Fruit fly (Drosophila melanogaster) whole organism, prepupa: ENCODE measurements around the gene CG42752.

ENCODE experiments used
- CG10631 ChIP-seq: fragments of 200-800 bp; sonication (Bioruptor generic); optimal IDR thresholded peaks from 2 replicates; lab custom pipeline; 2016; ENCODE audit warnings: missing biosample characterization, missing genetic modification characterization
- CG10669 ChIP-seq: fragments of 200-800 bp; sonication (Bioruptor generic); optimal IDR thresholded peaks from 3 replicates; lab custom pipeline; 2018; ENCODE audit warnings: missing biosample characterization, mild to moderate bottlenecking, missing genetic modification characterization, moderate library complexity
- CG11294 ChIP-seq: fragments of 200-800 bp; sonication (Bioruptor generic); IDR thresholded peaks from 2 replicates; pipeline ENCODE4 v1.3.6; 2022; ENCODE audit warnings: missing biosample characterization, missing genetic modification characterization
- CG11902 ChIP-seq: fragments of 200-800 bp; sonication (Bioruptor generic); optimal IDR thresholded peaks from 3 replicates; lab custom pipeline; 2016; ENCODE audit warnings: missing biosample characterization, missing genetic modification characterization
- CG15336 ChIP-seq: fragments of 200-800 bp; sonication (Bioruptor generic); IDR thresholded peaks from 2 replicates; pipeline ENCODE4 v1.3.6; 2022; ENCODE audit warnings: missing biosample characterization, missing genetic modification characterization
- CG1621 ChIP-seq: fragments of 200-800 bp; sonication (Bioruptor generic); optimal IDR thresholded peaks from 3 replicates; lab custom pipeline; 2018; ENCODE audit warnings: missing biosample characterization, mild to moderate bottlenecking, missing genetic modification characterization
- CG3032 ChIP-seq: fragments of 200-800 bp; optimal IDR thresholded peaks from 2 replicates; lab custom pipeline; 2019; ENCODE audit warnings: missing biosample characterization, mild to moderate bottlenecking, missing genetic modification characterization, moderate library complexity
- CG32006 ChIP-seq: fragments of 200-800 bp; sonication (Bioruptor generic); optimal IDR thresholded peaks from 3 replicates; lab custom pipeline; 2017; ENCODE audit warnings: missing biosample characterization, mild to moderate bottlenecking, missing genetic modification characterization
- CG34406 ChIP-seq: fragments of 200-800 bp; sonication (Bioruptor generic); optimal IDR thresholded peaks from 3 replicates; lab custom pipeline; 2016; ENCODE audit warnings: missing biosample characterization, missing genetic modification characterization
- CG3919 ChIP-seq: fragments of 200-800 bp; sonication (Bioruptor generic); optimal IDR thresholded peaks from 3 replicates; lab custom pipeline; 2016; ENCODE audit warnings: missing biosample characterization, missing genetic modification characterization
- CG4318 ChIP-seq: fragments of 200-800 bp; sonication (Bioruptor generic); optimal IDR thresholded peaks from 3 replicates; lab custom pipeline; 2017; ENCODE audit warnings: missing biosample characterization, mild to moderate bottlenecking, missing genetic modification characterization
- CG6163 ChIP-seq: fragments of 200-800 bp; sonication (Bioruptor generic); IDR thresholded peaks from 3 replicates; pipeline ENCODE4 v1.3.6; 2022; ENCODE audit warnings: missing biosample characterization, missing genetic modification characterization
- CG6276 ChIP-seq: fragments of 200-800 bp; sonication (Bioruptor generic); optimal IDR thresholded peaks from 2 replicates; lab custom pipeline; 2017; ENCODE audit warnings: missing biosample characterization, mild to moderate bottlenecking, missing genetic modification characterization
- CG6808 ChIP-seq: fragments of 200-800 bp; sonication (Bioruptor generic); optimal IDR thresholded peaks from 3 replicates; lab custom pipeline; 2017; ENCODE audit warnings: missing biosample characterization, missing genetic modification characterization, mild to moderate bottlenecking, moderate library complexity, missing genetic modification reagents
- CG6854 ChIP-seq: fragments of 200-800 bp; sonication (Bioruptor generic); optimal IDR thresholded peaks from 2 replicates; lab custom pipeline; 2017; ENCODE audit warnings: missing biosample characterization, mild to moderate bottlenecking, missing genetic modification characterization
- CG7368 ChIP-seq: fragments of 200-800 bp; sonication (Bioruptor generic); optimal IDR thresholded peaks from 3 replicates; lab custom pipeline; 2016; ENCODE audit warnings: missing biosample characterization, missing genetic modification characterization
- CG8119 ChIP-seq: fragments of 200-800 bp; sonication (Bioruptor generic); IDR thresholded peaks from 3 replicates; pipeline ENCODE4 v1.3.6; 2022; ENCODE audit warnings: missing biosample characterization, missing genetic modification characterization
- CG8632 ChIP-seq: fragments of 200-800 bp; sonication (Bioruptor generic); optimal IDR thresholded peaks from 3 replicates; lab custom pipeline; 2016; ENCODE audit warnings: missing biosample characterization, missing genetic modification characterization
- Eip75B ChIP-seq: fragments of 200-800 bp; sonication (Bioruptor generic); optimal IDR thresholded peaks from 3 replicates; lab custom pipeline; 2016; ENCODE audit warnings: missing biosample characterization, missing genetic modification characterization
- Eip78C ChIP-seq: fragments of 200-800 bp; sonication (Bioruptor generic); peaks from one replicate; lab custom pipeline; 2016; ENCODE audit warnings: missing biosample characterization, missing genetic modification characterization
- Ets96B ChIP-seq: fragments of 200-800 bp; optimal IDR thresholded peaks from 2 replicates; lab custom pipeline; 2019; ENCODE audit warnings: missing biosample characterization, mild to moderate bottlenecking, missing genetic modification characterization, moderate library complexity
- Gug ChIP-seq: fragments of 200-800 bp; sonication (Bioruptor generic); IDR thresholded peaks from 2 replicates; pipeline ENCODE4 v1.3.6; 2022; ENCODE audit warnings: missing biosample characterization, missing genetic modification characterization
- Hr38 ChIP-seq: sonication (Bioruptor generic); optimal IDR thresholded peaks from 2 replicates; lab custom pipeline; 2016; ENCODE audit warnings: missing biosample characterization, missing genetic modification characterization
- Hr4 ChIP-seq: fragments of 200-800 bp; sonication (Bioruptor generic); optimal IDR thresholded peaks from 3 replicates; lab custom pipeline; 2016; ENCODE audit warnings: missing biosample characterization, missing genetic modification characterization
- Lpt ChIP-seq: fragments of 200-800 bp; sonication (Bioruptor generic); optimal IDR thresholded peaks from 3 replicates; lab custom pipeline; 2016; ENCODE audit warnings: missing biosample characterization, missing genetic modification characterization
- Met ChIP-seq: fragments of 200-800 bp; sonication (Bioruptor generic); optimal IDR thresholded peaks from 3 replicates; lab custom pipeline; 2016; ENCODE audit warnings: missing biosample characterization, missing genetic modification characterization
- OdsH ChIP-seq: fragments of 200-800 bp; sonication (Bioruptor generic); optimal IDR thresholded peaks from 3 replicates; lab custom pipeline; 2016; ENCODE audit warnings: missing biosample characterization, missing genetic modification characterization
- Sox14 ChIP-seq: fragments of 200-800 bp; sonication (Bioruptor generic); optimal IDR thresholded peaks from 3 replicates; lab custom pipeline; 2016; ENCODE audit warnings: missing biosample characterization, missing genetic modification characterization
- Sox15 ChIP-seq: fragments of 200-800 bp; sonication (Bioruptor generic); optimal IDR thresholded peaks from 3 replicates; lab custom pipeline; 2016; ENCODE audit warnings: missing biosample characterization, missing genetic modification characterization
- acj6 ChIP-seq: fragments of 200-800 bp; sonication (Bioruptor generic); optimal IDR thresholded peaks from 3 replicates; lab custom pipeline; 2016; ENCODE audit warnings: missing biosample characterization, missing genetic modification characterization
- dac ChIP-seq: fragments of 200-800 bp; sonication (Bioruptor generic); optimal IDR thresholded peaks from 2 replicates; lab custom pipeline; 2017; ENCODE audit warnings: missing biosample characterization, mild to moderate bottlenecking, missing genetic modification characterization
- dsx ChIP-seq: fragments of 200-800 bp; optimal IDR thresholded peaks from 3 replicates; lab custom pipeline; 2019; ENCODE audit warnings: missing biosample characterization, mild to moderate bottlenecking, missing genetic modification characterization, moderate library complexity; ENCODE audit not compliant: poor library complexity, severe bottlenecking
- eg ChIP-seq: fragments of 200-800 bp; sonication (Bioruptor generic); IDR thresholded peaks from 3 replicates; pipeline ENCODE4 v1.3.6; 2022; ENCODE audit warnings: missing biosample characterization, missing genetic modification characterization
- esn ChIP-seq: fragments of 200-800 bp; sonication (Bioruptor generic); optimal IDR thresholded peaks from 2 replicates; lab custom pipeline; 2016; ENCODE audit warnings: missing biosample characterization, mild to moderate bottlenecking, missing genetic modification characterization, moderate library complexity
- fd59A ChIP-seq: fragments of 200-800 bp; sonication (Bioruptor generic); optimal IDR thresholded peaks from 2 replicates; lab custom pipeline; 2017; ENCODE audit warnings: missing biosample characterization, mild to moderate bottlenecking, missing genetic modification characterization, missing genetic modification reagents
- fkh ChIP-seq: fragments of 200-800 bp; sonication (Bioruptor generic); optimal IDR thresholded peaks from 3 replicates; lab custom pipeline; 2017; ENCODE audit warnings: missing biosample characterization, mild to moderate bottlenecking, missing genetic modification characterization, moderate library complexity
- pdm3 ChIP-seq: fragments of 200-800 bp; sonication (Bioruptor generic); optimal IDR thresholded peaks from 3 replicates; lab custom pipeline; 2016; ENCODE audit warnings: missing biosample characterization, missing genetic modification characterization
- salr ChIP-seq, 2 experiments: fragments of 200-800 bp; sonication (Bioruptor generic); optimal IDR thresholded peaks; 3 replicates each; lab custom pipeline; 2016 to 2018; ENCODE audit warnings: missing biosample characterization in 2 of 2, missing genetic modification characterization in 2 of 2, mild to moderate bottlenecking in 1 of 2
- spab ChIP-seq: fragments of 200-800 bp; sonication (Bioruptor generic); optimal IDR thresholded peaks from 2 replicates; lab custom pipeline; 2017; ENCODE audit warnings: missing biosample characterization, mild to moderate bottlenecking, missing genetic modification characterization, missing genetic modification reagents
- ss ChIP-seq, 2 experiments: fragments of 200-800 bp; sonication (Bioruptor generic); optimal IDR thresholded peaks; 2 replicates in 1 of 2; 3 replicates in 1 of 2; lab custom pipeline; 2017 to 2018; ENCODE audit warnings: mild to moderate bottlenecking in 2 of 2, missing biosample characterization in 2 of 2, missing genetic modification characterization in 2 of 2, moderate library complexity in 1 of 2
- svp ChIP-seq: fragments of 200-800 bp; sonication (Bioruptor generic); peaks from one replicate; lab custom pipeline; 2016; ENCODE audit warnings: missing biosample characterization, missing genetic modification characterization
- topi ChIP-seq: fragments of 200-800 bp; sonication (Bioruptor generic); optimal IDR thresholded peaks from 3 replicates; lab custom pipeline; 2016; ENCODE audit warnings: missing biosample characterization, missing genetic modification characterization
- vri ChIP-seq: fragments of 200-800 bp; sonication (Bioruptor generic); optimal IDR thresholded peaks from 3 replicates; lab custom pipeline; 2016; ENCODE audit warnings: missing biosample characterization, mild to moderate bottlenecking, missing genetic modification characterization

The CG42752 gene

dm6 chr2L:18724842-18725241 is 15.1 kb downstream of the CG42752 start (continued):
- TF ChIP-seq CG3919 = peak; percentile 22
- TF ChIP-seq CG11294 (GFP tag; lab: Robert Waterston, UW) = peak; percentile 16; the same call in 1 of the 2 replicates
- no peak for TF ChIP-seq esn (GFP tag; lab: Kevin White, UChicago)
- TF ChIP-seq Hr38 (GFP tag; lab: Kevin White, UChicago) = no peak
- TF ChIP-seq Ets96B (tag; lab: Kevin White, UChicago) = peak; percentile 10
- no peak for TF ChIP-seq Sox14 (GFP tag; lab: Kevin White, UChicago)
- no peak for TF ChIP-seq CG34406 (GFP tag; lab: Kevin White, UChicago)
- TF ChIP-seq salr (GFP tag; optimal IDR thresholded peaks at IDR 0.05; lab: Kevin White, UChicago) = peak in 1 of 2 experiments; percentile 22
- TF ChIP-seq Sox15 (GFP tag; lab: Kevin White, UChicago) = no peak
- TF ChIP-seq vri (GFP tag; lab: Kevin White, UChicago) = no peak
- TF ChIP-seq CG6854 (GFP tag; lab: Kevin White, UChicago) = no peak
- TF ChIP-seq spab = no peak
- TF ChIP-seq svp (GFP tag; lab: Kevin White, UChicago) = no peak
- TF ChIP-seq acj6 (GFP tag; lab: Kevin White, UChicago) = peak; percentile 0
- TF ChIP-seq CG8632 (GFP tag; lab: Kevin White, UChicago) = no peak
- peak; percentile 75; the same call in 2 of the 3 replicates for TF ChIP-seq eg (GFP tag; lab: Robert Waterston, UW)
- TF ChIP-seq CG11902 (GFP tag; lab: Kevin White, UChicago) = no peak
- TF ChIP-seq CG10669 (GFP tag; lab: Kevin White, UChicago) = no peak
- peak; percentile 61 for TF ChIP-seq Gug
- peak; percentile 61 for TF ChIP-seq CG4318 (GFP tag; lab: Kevin White, UChicago)
- TF ChIP-seq CG6276 (GFP tag; lab: Kevin White, UChicago) = peak; percentile 50
- no peak for TF ChIP-seq Lpt
- peak; percentile 79 for TF ChIP-seq Eip78C (GFP tag; lab: Kevin White, UChicago)
- TF ChIP-seq CG6808 (GFP tag; lab: Kevin White, UChicago) = no peak

- peak; percentile 70 for TF ChIP-seq CG32006
- 0 out of 2 replicates have a peak, but pooled peaks have one; percentile 19 for TF ChIP-seq CG15336
- peak; percentile 41; the same call in 1 of the 3 replicates for TF ChIP-seq CG8119 (GFP tag; lab: Robert Waterston, UW)
- no peak for TF ChIP-seq vri (GFP tag; lab: Kevin White, UChicago)
- TF ChIP-seq Eip78C (GFP tag; lab: Kevin White, UChicago) = peak; percentile 59
- 0 out of 3 replicates have a peak, but pooled peaks have one; percentile 30 for TF ChIP-seq eg (GFP tag; lab: Robert Waterston, UW)
- peak; percentile 34 for TF ChIP-seq CG4318 (GFP tag; lab: Kevin White, UChicago)
- no peak for TF ChIP-seq CG6808 (GFP tag; lab: Kevin White, UChicago)
- peak; percentile 74 for TF ChIP-seq Hr4 (GFP tag; lab: Kevin White, UChicago)
- peak; percentile 13 for TF ChIP-seq dsx (GFP tag; lab: Kevin White, UChicago)
- TF ChIP-seq CG7368 (GFP tag; lab: Kevin White, UChicago) = no peak
These were observed 20.3 kb downstream of the CG42752 start for dm6 chr2L:18719583-18719982.

- TF ChIP-seq CG11294 (GFP tag; lab: Robert Waterston, UW) (0 out of 2 replicates have a peak, but pooled peaks have one; percentile 22), CG32006 (no peak), Sox14 (GFP tag; lab: Kevin White, UChicago) (peak; percentile 1), CG7368 (GFP tag; lab: Kevin White, UChicago) (no peak), Met (GFP tag; lab: Kevin White, UChicago) (no peak), dac (no peak), Eip75B (peak; percentile 15), acj6 (GFP tag; lab: Kevin White, UChicago) (no peak), CG1621 (peak; percentile 8), CG8119 (GFP tag; lab: Robert Waterston, UW) (peak; percentile 36; the same call in 1 of the 3 replicates), ss (GFP tag; optimal IDR thresholded peaks at IDR 0.05; lab: Kevin White, UChicago) (peak in 1 of 2 experiments; percentile 44), CG3919 (peak; percentile 46), CG10631 (peak; percentile 27), CG10669 (GFP tag; lab: Kevin White, UChicago) (peak; percentile 25), CG6808 (GFP tag; lab: Kevin White, UChicago) (no peak), pdm3 (GFP tag; lab: Kevin White, UChicago) (peak; percentile 1), CG4318 (GFP tag; lab: Kevin White, UChicago) (no peak), topi (no peak), CG15336 (peak; percentile 32; the same call in 1 of the 2 replicates), Ets96B (tag; lab: Kevin White, UChicago) (peak; percentile 50), CG6163 (GFP tag; lab: Robert Waterston, UW) (peak; percentile 60; the same call in 2 of the 3 replicates), CG3032 (tag; lab: Kevin White, UChicago) (peak; percentile 29), Hr38 (GFP tag; lab: Kevin White, UChicago) (no peak), OdsH (GFP tag; lab: Kevin White, UChicago) (peak; percentile 1), fd59A (GFP tag; lab: Kevin White, UChicago) (peak; percentile 5), Eip78C (GFP tag; lab: Kevin White, UChicago) (peak; percentile 61), fkh (GFP tag; lab: Kevin White, UChicago) (peak; percentile 84), Sox15 (GFP tag; lab: Kevin White, UChicago) (no peak)
These were observed 22.4 kb downstream of the CG42752 start for dm6 chr2L:18717365-18718011.
